Worm (Caenorhabditis elegans) whole organism, late embryonic: Measurements from ENCODE around the gene nrde-4.
A peak's percentile ranks its signal among the peaks of the same experiment; 100 is the strongest.

Experiments used
- ceh-22 ChIP-seq: sonication (generic microtip); optimal IDR thresholded peaks from 2 replicates; lab custom pipeline; 2017; ENCODE audit warnings: missing biosample characterization, missing genetic modification characterization
- ceh-45 ChIP-seq: fragments of 200-800 bp; sonication (Bioruptor generic); IDR thresholded peaks from 2 replicates; pipeline ENCODE4 v1.3.6; 2022; ENCODE audit warnings: missing genetic modification reagents, missing genetic modification characterization, missing compliant biosample characterization
- unc-42 ChIP-seq: sonication (generic microtip); optimal IDR thresholded peaks from 2 replicates; lab custom pipeline; 2016; ENCODE audit warnings: missing genotype, missing genetic modification characterization, missing compliant biosample characterization

Gene nrde-4

DNA sequence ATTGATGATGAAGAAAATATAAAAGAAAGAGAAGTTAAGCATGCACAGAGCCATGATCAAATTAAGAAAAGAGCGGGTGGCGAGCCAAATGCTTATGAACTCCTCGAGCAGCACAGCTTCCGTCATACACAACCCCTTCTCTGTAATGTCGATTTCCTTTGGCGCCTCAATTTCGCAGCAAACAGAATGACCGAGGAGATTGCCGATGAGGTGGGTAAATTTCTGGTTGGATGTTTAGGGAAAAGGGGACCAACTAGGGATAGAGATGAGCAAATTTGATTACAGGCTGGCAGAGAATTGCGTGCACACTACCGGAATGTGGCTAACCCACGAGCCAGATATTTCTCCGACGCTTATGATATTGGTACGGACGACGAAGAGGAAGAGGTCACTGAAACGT lies 48.6 kb downstream of the nrde-4 start:
- no peak for TF ChIP-seq ceh-45
- TF ChIP-seq unc-42 = peak; percentile 82
- TF ChIP-seq ceh-22 (tag; lab: Kevin White, UChicago) = no peak
